Fruit fly (Drosophila melanogaster) whole organism, embryonic: ENCODE measurements around the gene Nse4.

Experiments used
- BEAF-32 ChIP-seq: fragments of 200-800 bp; sonication (Bioruptor generic); optimal IDR thresholded peaks from 3 replicates; lab custom pipeline; 2017; ENCODE audit warnings: missing biosample characterization, missing genetic modification characterization, mild to moderate bottlenecking, moderate library complexity, missing genetic modification reagents
- Bgb ChIP-seq: fragments of 200-800 bp; sonication (Bioruptor generic); IDR thresholded peaks from 2 replicates; pipeline ENCODE4 v1.3.6; 2022; ENCODE audit warnings: missing biosample characterization, missing genetic modification characterization; ENCODE audit not compliant: partially characterized antibody
- Bteb2 ChIP-seq: fragments of 200-800 bp; sonication (Bioruptor generic); optimal IDR thresholded peaks from 2 replicates; lab custom pipeline; 2016; ENCODE audit warnings: missing biosample characterization, missing genetic modification characterization
- C15 ChIP-seq: fragments of 200-800 bp; sonication (Bioruptor generic); IDR thresholded peaks from 3 replicates; pipeline ENCODE4 v1.3.6; 2022; ENCODE audit warnings: missing biosample characterization, missing genetic modification characterization
- CG1024 ChIP-seq: fragments of 200-800 bp; sonication (Bioruptor generic); IDR thresholded peaks from 2 replicates; pipeline ENCODE4 v1.3.6; 2022; ENCODE audit warnings: missing biosample characterization, missing genetic modification characterization
- CG10267 ChIP-seq: fragments of 200-800 bp; sonication (Bioruptor generic); optimal IDR thresholded peaks from 2 replicates; lab custom pipeline; 2018; ENCODE audit warnings: missing biosample characterization, mild to moderate bottlenecking, missing genetic modification characterization, moderate library complexity
- CG12391 ChIP-seq: fragments of 200-800 bp; sonication (Bioruptor generic); optimal IDR thresholded peaks from 3 replicates; lab custom pipeline; 2018; ENCODE audit warnings: missing biosample characterization, mild to moderate bottlenecking, missing genetic modification characterization, moderate library complexity
- CG14710 ChIP-seq: fragments of 200-800 bp; sonication (Bioruptor generic); optimal IDR thresholded peaks from 3 replicates; lab custom pipeline; 2019; ENCODE audit warnings: missing biosample characterization, mild to moderate bottlenecking, missing genetic modification characterization, moderate library complexity
- CG16813 ChIP-seq: fragments of 200-800 bp; sonication (Bioruptor generic); IDR thresholded peaks from 3 replicates; pipeline ENCODE4 v1.3.6; 2022; ENCODE audit warnings: missing biosample characterization, missing genetic modification characterization; ENCODE audit not compliant: partially characterized antibody
- CG17829 ChIP-seq: fragments of 200-800 bp; optimal IDR thresholded peaks from 2 replicates; lab custom pipeline; 2019; ENCODE audit warnings: missing biosample characterization, mild to moderate bottlenecking, missing genetic modification characterization, moderate library complexity
- CG2116 ChIP-seq: fragments of 200-800 bp; sonication (Bioruptor generic); optimal IDR thresholded peaks from 3 replicates; lab custom pipeline; 2018; ENCODE audit warnings: missing biosample characterization, mild to moderate bottlenecking, missing genetic modification characterization
- CG30020 ChIP-seq: fragments of 200-800 bp; optimal IDR thresholded peaks from 2 replicates; lab custom pipeline; 2019; ENCODE audit warnings: missing biosample characterization, mild to moderate bottlenecking, missing genetic modification characterization, moderate library complexity
- CG33557 ChIP-seq: fragments of 200-800 bp; sonication (Bioruptor generic); optimal IDR thresholded peaks from 2 replicates; lab custom pipeline; 2019; ENCODE audit warnings: missing biosample characterization, mild to moderate bottlenecking, missing genetic modification characterization, moderate library complexity
- CG4730 ChIP-seq: fragments of 200-800 bp; sonication (Bioruptor generic); IDR thresholded peaks from 2 replicates; pipeline ENCODE4 v1.3.6; 2022; ENCODE audit warnings: missing biosample characterization, missing genetic modification characterization
- CG6791 ChIP-seq: fragments of 200-800 bp; sonication (Bioruptor generic); IDR thresholded peaks from 3 replicates; pipeline ENCODE4 v1.3.6; 2022; ENCODE audit warnings: missing biosample characterization, missing genetic modification characterization; ENCODE audit not compliant: partially characterized antibody
- CG7987 ChIP-seq: fragments of 200-800 bp; sonication (Bioruptor generic); optimal IDR thresholded peaks from 2 replicates; lab custom pipeline; 2018; ENCODE audit warnings: missing biosample characterization, mild to moderate bottlenecking, missing genetic modification characterization, moderate library complexity
- CTCF ChIP-seq: fragments of 200-800 bp; sonication (Bioruptor generic); optimal IDR thresholded peaks from 2 replicates; lab custom pipeline; 2017; ENCODE audit warnings: missing biosample characterization, mild to moderate bottlenecking, missing genetic modification characterization, moderate library complexity
- D19B ChIP-seq: fragments of 200-800 bp; sonication (Bioruptor generic); optimal IDR thresholded peaks from 2 replicates; lab custom pipeline; 2017; ENCODE audit warnings: missing biosample characterization, mild to moderate bottlenecking, missing genetic modification characterization
- Doc3 ChIP-seq: fragments of 200-800 bp; sonication (Bioruptor generic); IDR thresholded peaks from 3 replicates; pipeline ENCODE4 v1.3.6; 2022; ENCODE audit warnings: missing biosample characterization, missing genetic modification characterization; ENCODE audit not compliant: partially characterized antibody
- E2f2 ChIP-seq: fragments of 200-800 bp; sonication (Bioruptor generic); IDR thresholded peaks from 2 replicates; pipeline ENCODE4 v1.3.6; 2022; ENCODE audit warnings: missing biosample characterization, missing genetic modification characterization
- Opbp ChIP-seq: fragments of 200-800 bp; sonication (Bioruptor generic); IDR thresholded peaks from 3 replicates; pipeline ENCODE4 v1.3.6; 2022; ENCODE audit warnings: missing biosample characterization, missing genetic modification characterization; ENCODE audit not compliant: partially characterized antibody
- Optix ChIP-seq: fragments of 200-800 bp; sonication (Bioruptor generic); IDR thresholded peaks from 3 replicates; pipeline ENCODE4 v1.3.6; 2022; ENCODE audit warnings: missing biosample characterization, missing genetic modification characterization
- Sry-δ ChIP-seq: fragments of 200-800 bp; sonication (Bioruptor generic); optimal IDR thresholded peaks from 2 replicates; lab custom pipeline; 2016; ENCODE audit warnings: missing biosample characterization, missing genetic modification characterization
- TFAM ChIP-seq: fragments of 200-800 bp; sonication (Bioruptor generic); optimal IDR thresholded peaks from 2 replicates; lab custom pipeline; 2017; ENCODE audit warnings: missing biosample characterization, missing genetic modification characterization, inconsistent platforms
- amos ChIP-seq: fragments of 200-800 bp; sonication (Bioruptor generic); IDR thresholded peaks from 2 replicates; pipeline ENCODE4 v1.3.6; 2022; ENCODE audit warnings: missing biosample characterization, missing genetic modification characterization; ENCODE audit not compliant: partially characterized antibody
- ara ChIP-seq: fragments of 200-800 bp; sonication (Bioruptor generic); IDR thresholded peaks from 2 replicates; pipeline ENCODE4 v1.3.6; 2022; ENCODE audit warnings: missing biosample characterization, missing genetic modification characterization
- bbx ChIP-seq: fragments of 200-800 bp; sonication (Bioruptor generic); IDR thresholded peaks from 2 replicates; pipeline ENCODE4 v1.3.6; 2022; ENCODE audit warnings: missing biosample characterization, missing genetic modification characterization; ENCODE audit not compliant: partially characterized antibody
- bowl ChIP-seq: fragments of 200-800 bp; sonication (Bioruptor generic); IDR thresholded peaks from 2 replicates; pipeline ENCODE4 v1.3.6; 2022; ENCODE audit warnings: missing biosample characterization, missing genetic modification characterization
- cg ChIP-seq: fragments of 200-800 bp; sonication (Bioruptor generic); optimal IDR thresholded peaks from 3 replicates; lab custom pipeline; 2019; ENCODE audit warnings: missing biosample characterization, mild to moderate bottlenecking, missing genetic modification characterization, moderate library complexity
- chm ChIP-seq: fragments of 200-800 bp; sonication (Bioruptor generic); IDR thresholded peaks from 2 replicates; pipeline ENCODE4 v1.3.6; 2022; ENCODE audit warnings: missing biosample characterization, missing genetic modification characterization
- exex ChIP-seq: fragments of 200-800 bp; sonication (Bioruptor generic); optimal IDR thresholded peaks from 4 replicates; lab custom pipeline; 2018; ENCODE audit warnings: missing biosample characterization, mild to moderate bottlenecking, missing genetic modification characterization, moderate library complexity
- ftz-f1 ChIP-seq: fragments of 200-800 bp; sonication (Bioruptor generic); optimal IDR thresholded peaks from 2 replicates; lab custom pipeline; 2016; ENCODE audit warnings: missing biosample characterization, missing genetic modification characterization
- hbn ChIP-seq: fragments of 200-800 bp; sonication (Bioruptor generic); IDR thresholded peaks from 2 replicates; pipeline ENCODE4 v1.3.6; 2022; ENCODE audit warnings: missing biosample characterization, missing genetic modification characterization; ENCODE audit not compliant: partially characterized antibody
- inv ChIP-seq: fragments of 200-800 bp; sonication (Bioruptor generic); IDR thresholded peaks from 2 replicates; pipeline ENCODE4 v1.3.6; 2022; ENCODE audit warnings: missing biosample characterization, missing genetic modification characterization; ENCODE audit not compliant: partially characterized antibody
- lab ChIP-seq: fragments of 200-800 bp; sonication (Bioruptor generic); optimal IDR thresholded peaks from 3 replicates; lab custom pipeline; 2017; ENCODE audit warnings: missing biosample characterization, missing genetic modification characterization, mild to moderate bottlenecking, moderate library complexity, missing genetic modification reagents
- lola ChIP-seq, 3 experiments: fragments of >200 bp in 2 of 3; fragments of 200-800 bp in 1 of 3; sonication (Bioruptor generic) in 1 of 3; optimal IDR thresholded peaks; 2 replicates each; lab custom pipeline; 2017 to 2019; ENCODE audit warnings: missing biosample characterization in 3 of 3, missing genetic modification characterization in 3 of 3, mild to moderate bottlenecking in 1 of 3, moderate library complexity in 1 of 3
- mam ChIP-seq: fragments of 200-800 bp; sonication (Bioruptor generic); optimal IDR thresholded peaks from 3 replicates; lab custom pipeline; 2016; ENCODE audit warnings: missing biosample characterization, missing genetic modification characterization
- nmo ChIP-seq: fragments of 200-800 bp; sonication (Bioruptor generic); optimal IDR thresholded peaks from 2 replicates; lab custom pipeline; 2018; ENCODE audit warnings: missing biosample characterization, mild to moderate bottlenecking, missing genetic modification characterization, moderate library complexity
- pfk ChIP-seq: fragments of 200-800 bp; sonication (Bioruptor generic); optimal IDR thresholded peaks from 2 replicates; lab custom pipeline; 2018; ENCODE audit warnings: missing biosample characterization, mild to moderate bottlenecking, missing genetic modification characterization, moderate library complexity
- pnt ChIP-seq: fragments of 200-800 bp; sonication (Bioruptor generic); optimal IDR thresholded peaks from 3 replicates; lab custom pipeline; 2016; ENCODE audit warnings: missing biosample characterization, missing genetic modification characterization
- row ChIP-seq: fragments of 200-800 bp; sonication (Bioruptor generic); IDR thresholded peaks from 3 replicates; pipeline ENCODE4 v1.3.6; 2022; ENCODE audit warnings: missing biosample characterization, missing genetic modification characterization
- sd ChIP-seq: fragments of 200-800 bp; sonication (Bioruptor generic); optimal IDR thresholded peaks from 3 replicates; lab custom pipeline; 2018; ENCODE audit warnings: missing biosample characterization, mild to moderate bottlenecking, missing genetic modification characterization, moderate library complexity
- sens-2 ChIP-seq: fragments of 200-800 bp; sonication (Bioruptor generic); IDR thresholded peaks from 2 replicates; pipeline ENCODE4 v1.3.6; 2022; ENCODE audit warnings: missing biosample characterization, missing genetic modification characterization
- sob ChIP-seq: fragments of 200-800 bp; sonication (Bioruptor generic); IDR thresholded peaks from 2 replicates; pipeline ENCODE4 v1.3.6; 2022; ENCODE audit warnings: missing biosample characterization, missing genetic modification characterization
- sr ChIP-seq: fragments of 200-800 bp; sonication (Bioruptor generic); IDR thresholded peaks from 3 replicates; pipeline ENCODE4 v1.3.6; 2022; ENCODE audit warnings: missing biosample characterization, missing genetic modification characterization
- ssp ChIP-seq: fragments of 200-800 bp; sonication (Bioruptor generic); IDR thresholded peaks from 2 replicates; pipeline ENCODE4 v1.3.6; 2022; ENCODE audit warnings: missing biosample characterization, missing genetic modification characterization
- stwl ChIP-seq: fragments of 200-800 bp; sonication (Bioruptor generic); optimal IDR thresholded peaks from 3 replicates; lab custom pipeline; 2018; ENCODE audit warnings: missing biosample characterization, mild to moderate bottlenecking, missing genetic modification characterization, moderate library complexity
- sug ChIP-seq: fragments of 200-800 bp; optimal IDR thresholded peaks from 2 replicates; lab custom pipeline; 2019; ENCODE audit warnings: missing biosample characterization, mild to moderate bottlenecking, missing genetic modification characterization, moderate library complexity
- trem ChIP-seq: fragments of 200-800 bp; optimal IDR thresholded peaks from 3 replicates; lab custom pipeline; 2019; ENCODE audit warnings: missing biosample characterization, mild to moderate bottlenecking, missing genetic modification characterization, moderate library complexity
- unc-4 ChIP-seq: fragments of 200-800 bp; sonication (Bioruptor generic); IDR thresholded peaks from 2 replicates; pipeline ENCODE4 v1.3.6; 2022; ENCODE audit warnings: missing biosample characterization, missing genetic modification characterization; ENCODE audit not compliant: partially characterized antibody
- vnd ChIP-seq: fragments of 200-800 bp; sonication (Bioruptor generic); IDR thresholded peaks from 3 replicates; pipeline ENCODE4 v1.3.6; 2022; ENCODE audit warnings: missing biosample characterization, missing genetic modification characterization; ENCODE audit not compliant: partially characterized antibody
- yki ChIP-seq: fragments of >200 bp; optimal IDR thresholded peaks from 3 replicates; lab custom pipeline; 2018
- zfh2 ChIP-seq: fragments of 200-800 bp; sonication (Bioruptor generic); optimal IDR thresholded peaks from 2 replicates; lab custom pipeline; 2016; ENCODE audit warnings: missing biosample characterization, missing genetic modification characterization

Nse4 gene

dm6 chr2L:10439174-10439573 lies at the start of gene Nse4 (continued):
- TF ChIP-seq E2f2 = peak; percentile 87
- TF ChIP-seq bbx (GFP tag; lab: Robert Waterston, UW) = peak; percentile 89
- peak; percentile 31 for TF ChIP-seq CG10267
- peak; percentile 88 for TF ChIP-seq vnd (GFP tag; lab: Robert Waterston, UW)
- TF ChIP-seq pnt = no peak
- no peak for TF ChIP-seq Bteb2 (GFP tag; lab: Kevin White, UChicago)
- TF ChIP-seq CG2116 (GFP tag; lab: Kevin White, UChicago) = peak; percentile 69
- TF ChIP-seq Bgb (GFP tag; lab: Robert Waterston, UW) = peak; percentile 91
- TF ChIP-seq ssp = peak; percentile 95
- peak; percentile 68 for TF ChIP-seq hbn (GFP tag; lab: Robert Waterston, UW)
- peak; percentile 2 for TF ChIP-seq CG12391 (tag; lab: Kevin White, UChicago)
- peak; percentile 46; the same call in 2 of the 3 replicates for TF ChIP-seq Doc3
- TF ChIP-seq pfk (GFP tag; lab: Kevin White, UChicago) = peak; percentile 70
- no peak for TF ChIP-seq CG4730 (GFP tag; lab: Robert Waterston, UW)
- TF ChIP-seq amos (GFP tag; lab: Robert Waterston, UW) = peak; percentile 84; the same call in 1 of the 2 replicates
- peak; percentile 97 for TF ChIP-seq CG30020 (tag; lab: Kevin White, UChicago)
- no peak for TF ChIP-seq cg (GFP tag; lab: Kevin White, UChicago)
- TF ChIP-seq CG17829 (tag; lab: Kevin White, UChicago) = peak; percentile 10
- TF ChIP-seq ftz-f1 = no peak
- peak; percentile 90 for TF ChIP-seq CG6791
- peak; percentile 38 for TF ChIP-seq Sry-δ (GFP tag; lab: Kevin White, UChicago)
- peak; percentile 86 for TF ChIP-seq CG1024 (GFP tag; lab: Robert Waterston, UW)
- no peak for TF ChIP-seq yki
- TF ChIP-seq stwl = peak; percentile 79
- TF ChIP-seq chm (GFP tag; lab: Robert Waterston, UW) = no peak
- peak; percentile 2 for TF ChIP-seq sug (tag; lab: Kevin White, UChicago)
- peak; percentile 73 for TF ChIP-seq inv
- peak; percentile 37 for TF ChIP-seq trem (tag; lab: Kevin White, UChicago)
- TF ChIP-seq CG16813 (GFP tag; lab: Robert Waterston, UW) = peak; percentile 82
- peak in 1 of 3 experiments; percentile 32 for TF ChIP-seq lola (GFP tag; optimal IDR thresholded peaks at IDR 0.05; lab: Kevin White, UChicago)
- peak; percentile 15 for TF ChIP-seq nmo (GFP tag; lab: Kevin White, UChicago)
- peak; percentile 77; the same call in 2 of the 3 replicates for TF ChIP-seq Opbp (GFP tag; lab: Robert Waterston, UW)
- TF ChIP-seq bowl (GFP tag; lab: Robert Waterston, UW) = no peak
- TF ChIP-seq CG33557 = no peak
- peak; percentile 40; the same call in 1 of the 3 replicates for TF ChIP-seq row (GFP tag; lab: Robert Waterston, UW)
- peak; percentile 34 for TF ChIP-seq CG14710 (tag; lab: Kevin White, UChicago)
- TF ChIP-seq mam = no peak
- TF ChIP-seq unc-4 = peak; percentile 74
- no peak for TF ChIP-seq D19B (GFP tag; lab: Kevin White, UChicago)

- TF ChIP-seq CG12391 (tag; lab: Kevin White, UChicago) (no peak), sob (GFP tag; lab: Robert Waterston, UW) (no peak), ara (GFP tag; lab: Robert Waterston, UW) (no peak), zfh2 (GFP tag; lab: Kevin White, UChicago) (no peak), lab (no peak), C15 (no peak), TFAM (GFP tag; lab: Kevin White, UChicago) (no peak), sd (tag; lab: Kevin White, UChicago) (peak; percentile 85), CTCF (peak; percentile 4), exex (tag; lab: Kevin White, UChicago) (peak; percentile 96), sr (GFP tag; lab: Robert Waterston, UW) (no peak), Optix (GFP tag; lab: Robert Waterston, UW) (no peak), BEAF-32 (no peak), sens-2 (GFP tag; lab: Robert Waterston, UW) (no peak), CG7987 (GFP tag; lab: Kevin White, UChicago) (no peak)
Observed at dm6 chr2L:10393467-10393866, 45.8 kb upstream of the Nse4 start.
